Fruit fly (Drosophila melanogaster): Measurements from ENCODE around the gene Fic.

- TF ChIP-seq CG32006 (GFP tag; optimal IDR thresholded peaks at IDR 0.05) (no peak), Hr39 (GFP tag; optimal IDR thresholded peaks at IDR 0.05) (no peak), Gug (GFP tag; IDR thresholded peaks at IDR 0.05) (no peak), dsx (GFP tag; optimal IDR thresholded peaks at IDR 0.05; ENCODE audit: poor library complexity, severe bottlenecking) (no peak), fkh (GFP tag; optimal IDR thresholded peaks at IDR 0.05) (no peak), CG7368 (GFP tag; optimal IDR thresholded peaks at IDR 0.05) (no peak), spab (GFP tag; optimal IDR thresholded peaks at IDR 0.05) (no peak), svp (GFP tag) (peak; percentile 72)
Observed at dm6 chr2L:6465497-6465896, 41.4 kb downstream of the Fic start, which contains the start of gene Rchy1.
